Worm (Caenorhabditis elegans): Measurements from ENCODE around the gene Y44A6C.1.

ce11 chrV:20703998-20704572 lies 9.6 kb upstream of the Y44A6C.1 start, which contains the start of the genes F53F8.5 and F53F8.6:
- TF ChIP-seq sptf-1 (tag; optimal IDR thresholded peaks at IDR 0.05) (no peak), pha-4 (tag; optimal IDR thresholded peaks at IDR 0.05) (peak; percentile 4), ztf-11 (tag; optimal IDR thresholded peaks at IDR 0.05) (no peak), unc-39 (tag; optimal IDR thresholded peaks at IDR 0.05) (no peak), bed-3 (GFP tag; optimal IDR thresholded peaks at IDR 0.05) (no peak), nhr-2 (tag; optimal IDR thresholded peaks at IDR 0.05) (no peak), lin-13 (tag; optimal IDR thresholded peaks at IDR 0.05) (peak; percentile 38)

Measured in whole organism, mixed stage, embryonic.